Fruit fly (Drosophila melanogaster) Kc167 (cell line): ENCODE data around the gene p38a.

Experiments used
- Myc ChIP-seq: fragments of >200 bp; optimal IDR thresholded peaks from 2 replicates; lab custom pipeline; 2017; ENCODE audit warnings: missing external identifiers
- Sin3A ChIP-seq: fragments of >200 bp; optimal IDR thresholded peaks from 2 replicates; lab custom pipeline; 2018; ENCODE audit warnings: missing external identifiers
- h ChIP-seq: fragments of >200 bp; optimal IDR thresholded peaks from 3 replicates; lab custom pipeline; 2018; ENCODE audit warnings: missing external identifiers
- insv ChIP-seq: fragments of >200 bp; optimal IDR thresholded peaks from 3 replicates; lab custom pipeline; 2018; ENCODE audit warnings: missing external identifiers
- psq ChIP-seq: fragments of >200 bp; optimal IDR thresholded peaks from 2 replicates; lab custom pipeline; 2017; ENCODE audit warnings: missing external identifiers
- ttk ChIP-seq: sonication (Bioruptor generic); optimal IDR thresholded peaks from 2 replicates; lab custom pipeline; 2017; ENCODE audit warnings: missing external identifiers

The p38a gene

DNA sequence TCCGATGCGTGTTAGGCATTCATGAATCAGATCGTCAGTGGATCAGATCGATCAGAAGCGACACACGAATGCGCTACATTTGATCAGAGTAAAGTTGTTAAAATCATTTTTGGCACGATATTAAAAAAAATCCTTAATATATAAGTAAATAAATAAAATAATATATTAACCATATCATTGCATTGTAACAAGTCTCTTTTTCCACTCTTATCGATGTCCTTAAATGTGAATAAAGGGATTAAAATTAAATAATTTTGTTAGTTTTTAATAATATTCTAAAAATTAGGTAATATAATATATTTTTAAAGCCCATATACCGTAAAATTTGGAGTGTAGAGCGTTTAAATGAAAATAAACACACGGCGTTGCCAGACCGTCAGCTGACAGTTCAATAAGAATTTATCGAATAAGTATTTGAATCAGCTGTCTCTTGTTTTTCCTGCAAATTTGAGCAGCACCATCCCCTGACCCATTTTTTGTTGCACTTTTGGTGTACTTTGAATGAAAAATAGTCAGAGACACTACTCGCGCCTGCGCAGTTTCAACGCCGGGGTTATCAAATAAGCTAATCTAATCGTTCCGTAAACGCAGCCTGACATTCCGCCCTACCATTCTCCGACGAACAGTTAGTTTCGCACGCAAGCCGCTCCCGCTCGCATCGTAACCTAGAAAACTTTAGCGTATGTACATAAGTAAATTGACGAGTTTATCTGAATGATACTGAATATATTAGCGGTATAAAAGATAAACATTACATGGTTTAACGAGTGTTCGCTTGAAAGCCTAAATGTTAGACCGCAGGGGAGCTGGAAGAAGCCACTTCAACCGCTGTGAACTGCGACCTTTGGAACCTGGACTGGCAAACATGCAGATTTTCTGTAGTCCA, at the start of gene p38a, which contains the start of gene CG6178:
Gene p38a (minus strand): TSS at position 398 of the 886 bp plus-strand sequence.
Gene CG6178 (plus strand): TSS at position 424 of the 886 bp plus-strand sequence.
- TF ChIP-seq Sin3A (no peak), Myc (no peak), psq (no peak), insv (lab: Kevin White, UChicago) (no peak), h (lab: Kevin White, UChicago) (no peak), ttk (lab: Kevin White, UChicago) (no peak)

dm6 chr3R:24193373-24193879, 41.3 kb upstream of the p38a start, which contains the start of the genes SMC6 and CG6204:
SMC6 (minus strand) TSS chr3R:24193423.
CG6204 (plus strand) TSS chr3R:24193832.
- TF ChIP-seq psq, result no peak
- TF ChIP-seq Sin3A, result no peak
- TF ChIP-seq Myc, result no peak
- no peak for TF ChIP-seq ttk (lab: Kevin White, UChicago)
- TF ChIP-seq insv (lab: Kevin White, UChicago), result no peak
- TF ChIP-seq h (lab: Kevin White, UChicago), result no peak

DNA sequence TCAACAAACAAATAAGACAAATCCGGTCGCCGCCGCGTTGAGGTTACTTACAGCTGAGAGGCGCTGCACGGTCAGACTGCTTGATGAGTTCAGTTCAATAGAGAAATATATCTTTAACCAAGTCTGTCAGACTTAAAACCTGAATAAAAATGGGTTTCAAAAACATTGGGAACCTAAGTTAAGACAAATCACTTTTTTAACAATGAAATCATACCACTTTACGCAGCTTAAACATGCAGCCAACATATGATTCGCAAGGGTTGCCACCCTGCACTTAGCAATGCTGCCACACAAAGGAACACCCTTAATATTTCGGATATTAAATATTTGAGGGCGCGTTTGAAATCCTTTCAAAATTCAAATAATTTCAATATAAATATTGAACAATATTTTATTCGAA, 36.5 kb upstream of the p38a start, which contains the start of gene CG5515:
Gene CG5515 (minus strand): TSS at position 278 of the 400 bp plus-strand sequence.
- TF ChIP-seq Myc, result no peak
- no peak for TF ChIP-seq h (lab: Kevin White, UChicago)
- TF ChIP-seq psq, result no peak
- no peak for TF ChIP-seq ttk (lab: Kevin White, UChicago)

DNA sequence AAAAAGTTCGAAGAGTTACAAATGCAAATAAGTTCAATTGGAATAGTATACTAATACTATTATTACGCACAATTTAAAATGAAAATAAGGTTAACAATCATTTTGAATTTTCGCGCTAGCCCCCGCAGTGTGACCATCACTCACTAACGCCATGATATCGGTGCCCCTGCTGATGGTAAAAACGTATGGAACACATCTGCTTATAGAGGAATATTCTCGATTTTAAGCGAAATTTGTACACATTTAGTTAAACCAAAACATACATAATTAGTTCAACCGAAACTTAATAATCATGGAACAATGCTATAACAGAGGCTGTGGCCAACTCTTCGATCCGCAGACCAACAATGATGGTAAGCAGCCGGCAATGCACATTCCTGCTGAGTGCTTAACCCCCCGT, 34.1 kb upstream of the p38a start, which contains the start of gene mora:
Gene mora (plus strand): TSS at position 172 of the 400 bp plus-strand sequence.
- TF ChIP-seq ttk (lab: Kevin White, UChicago), result no peak
- no peak for TF ChIP-seq Sin3A
- no peak for TF ChIP-seq Myc
- no peak for TF ChIP-seq insv (lab: Kevin White, UChicago)
- TF ChIP-seq h (lab: Kevin White, UChicago), result no peak
- no peak for TF ChIP-seq psq

- TF ChIP-seq insv (lab: Kevin White, UChicago) (no peak), Myc (no peak), h (lab: Kevin White, UChicago) (no peak), ttk (lab: Kevin White, UChicago) (no peak), Sin3A (no peak), psq (no peak)
These were observed 20.3 kb upstream of the p38a start, which contains the start of gene CG13606 for dm6 chr3R:24172379-24172778. CG13606 (plus strand) TSS chr3R:24172628.

DNA sequence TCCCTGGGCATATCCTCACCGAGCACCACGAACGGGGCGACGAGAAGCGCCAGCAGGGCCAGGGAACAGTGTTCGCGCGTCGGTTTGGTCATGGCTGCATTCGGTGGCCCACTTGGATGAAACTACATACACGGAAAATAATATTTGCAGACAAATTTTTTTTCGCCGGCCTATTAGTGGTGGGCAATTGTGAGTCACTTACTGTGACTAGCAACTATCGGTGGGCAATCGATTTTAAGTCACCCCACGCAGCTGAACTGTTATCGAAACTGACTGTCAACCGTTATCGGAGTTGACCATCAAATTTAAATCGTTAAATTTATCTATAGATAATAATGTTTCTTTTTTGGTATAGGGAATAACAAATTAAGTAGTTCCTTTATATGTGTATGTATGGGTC, 17.2 kb upstream of the p38a start, which contains the start of gene CG5510:
Gene CG5510 (minus strand): TSS at position 201 of the 400 bp plus-strand sequence.
- TF ChIP-seq Myc, result no peak
- no peak for TF ChIP-seq Sin3A
- TF ChIP-seq ttk (lab: Kevin White, UChicago), result no peak
- TF ChIP-seq psq, result no peak
- no peak for TF ChIP-seq insv (lab: Kevin White, UChicago)
- TF ChIP-seq h (lab: Kevin White, UChicago), result no peak

dm6 chr3R:24163556-24164022, 11.5 kb upstream of the p38a start, which contains the start of gene Apc2:
Apc2 (plus strand) TSS chr3R:24163966.
- TF ChIP-seq ttk (lab: Kevin White, UChicago), result no peak
- TF ChIP-seq Myc, result no peak
- no peak for TF ChIP-seq psq
- TF ChIP-seq insv (lab: Kevin White, UChicago), result no peak
- TF ChIP-seq Sin3A, result no peak
- no peak for TF ChIP-seq h (lab: Kevin White, UChicago)

DNA sequence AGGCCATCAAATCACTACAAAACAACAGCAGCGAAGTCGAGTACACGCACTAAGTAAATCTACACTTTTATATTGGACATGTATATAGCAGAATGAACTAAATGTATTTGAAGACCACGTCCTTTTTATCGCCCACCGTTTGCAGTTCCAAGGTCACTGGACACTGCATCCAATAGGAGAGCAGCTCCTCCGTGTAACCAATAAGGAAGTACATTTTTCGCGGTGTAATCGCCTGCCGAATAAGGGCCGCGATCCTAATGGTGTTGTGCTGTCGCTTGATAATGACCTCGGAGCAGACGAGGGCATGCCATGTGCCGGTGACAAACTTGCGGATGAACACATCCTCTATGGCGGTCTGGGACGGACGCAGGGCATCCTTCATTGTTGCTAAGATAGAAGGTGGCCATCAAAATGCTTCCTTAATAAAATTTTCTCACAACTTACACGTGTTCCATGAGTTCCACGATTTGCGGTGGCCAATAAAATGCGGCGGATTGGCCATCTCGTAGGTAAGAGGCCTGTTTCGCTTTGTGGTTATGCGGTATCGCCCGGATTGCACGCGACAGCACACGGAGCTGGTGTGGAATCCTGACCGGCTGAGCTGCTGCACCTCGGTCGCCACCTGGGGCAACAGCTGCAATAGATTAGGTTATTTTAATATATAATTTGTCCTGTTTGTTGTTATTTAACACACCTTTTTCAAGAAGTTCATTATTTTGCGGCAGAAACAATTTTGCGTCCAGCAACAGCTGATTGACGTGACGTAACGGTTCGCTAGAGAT, 10.8 kb upstream of the p38a start, which contains the start of gene mRpS24:
Gene mRpS24 (minus strand): TSS at position 772 of the 782 bp plus-strand sequence.
- TF ChIP-seq Sin3A (no peak), ttk (lab: Kevin White, UChicago) (no peak), psq (no peak)

DNA sequence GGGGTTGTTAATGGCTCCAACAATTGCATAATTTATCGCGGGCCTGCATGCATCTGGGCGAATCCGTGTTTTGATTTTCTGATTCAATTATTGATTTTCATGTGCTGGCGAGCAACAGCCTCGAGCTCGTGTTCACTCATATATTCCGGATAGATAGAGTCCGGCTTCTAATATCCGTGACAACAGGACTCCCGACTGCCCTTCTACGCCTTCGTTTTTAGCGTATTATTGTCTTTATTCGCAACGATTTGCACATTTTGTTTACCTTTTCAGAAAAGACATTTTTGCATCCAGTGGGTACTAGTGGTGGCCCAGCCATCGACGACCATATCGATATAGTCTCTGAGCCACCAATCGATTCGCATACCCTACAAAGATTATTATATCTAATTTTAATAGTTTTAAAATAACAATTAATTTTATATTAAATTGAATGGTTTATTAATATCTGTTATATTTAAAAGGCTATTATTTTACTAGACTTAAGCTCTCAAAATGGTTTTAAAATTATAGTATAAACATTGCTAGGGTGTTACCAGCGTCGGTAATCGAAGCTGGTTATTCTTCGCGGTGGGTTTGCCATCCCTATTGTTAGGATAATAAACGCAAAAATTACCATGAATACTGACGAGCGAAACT, 9.2 kb upstream of the p38a start, which contains the start of the genes Myo95E and TBC1d7:
Gene Myo95E (minus strand): TSS at position 326 of the 639 bp plus-strand sequence.
Gene TBC1d7 (plus strand): TSS at position 555 of the 639 bp plus-strand sequence.
- TF ChIP-seq Sin3A (no peak), h (lab: Kevin White, UChicago) (no peak), psq (no peak), Myc (no peak), ttk (lab: Kevin White, UChicago) (no peak), insv (lab: Kevin White, UChicago) (no peak)

DNA sequence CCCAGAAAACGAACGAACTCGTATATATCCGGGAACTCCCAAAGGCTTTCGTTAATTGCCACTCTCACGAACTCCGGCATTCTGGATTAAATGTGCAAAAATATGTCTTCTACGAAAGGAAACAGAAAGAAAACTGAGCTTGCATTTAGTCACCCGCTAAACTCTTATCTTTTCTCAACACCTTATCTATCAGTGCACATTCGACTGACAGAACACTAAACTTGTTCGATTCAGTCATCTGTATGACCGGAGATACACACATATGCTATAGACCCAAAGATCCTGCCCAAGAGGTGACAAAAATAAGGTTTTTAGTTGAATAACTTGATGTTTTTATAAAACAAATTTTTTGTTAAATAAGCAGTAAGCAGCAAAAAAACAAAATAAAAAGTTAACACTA, 2.0 kb downstream of the p38a start, which contains the start of gene p38c:
Gene p38c (minus strand): TSS at position 101 of the 400 bp plus-strand sequence.
- TF ChIP-seq h (lab: Kevin White, UChicago) (no peak), psq (no peak), Myc (no peak), Sin3A (no peak), insv (lab: Kevin White, UChicago) (no peak), ttk (lab: Kevin White, UChicago) (no peak)

DNA sequence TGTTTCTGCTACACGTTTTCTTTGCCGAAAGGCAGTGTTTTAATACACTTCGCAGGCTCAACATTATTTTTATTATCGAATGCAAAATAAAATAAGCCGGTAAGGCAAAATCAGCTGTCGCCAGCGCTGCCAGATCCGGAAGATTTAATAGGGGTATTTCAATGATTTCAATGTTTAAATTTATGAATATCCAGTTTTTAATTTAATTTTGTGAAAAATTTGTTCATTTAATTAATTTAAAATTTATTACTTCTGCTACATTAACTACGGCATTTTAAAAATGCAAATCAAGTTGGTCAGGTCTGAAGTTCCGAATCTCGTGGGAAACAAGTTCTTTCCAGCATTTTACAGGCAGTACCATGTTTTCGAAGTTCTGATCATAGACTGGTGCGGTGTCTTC, 3.3 kb downstream of the p38a start, which contains the start of gene Slimp:
Gene Slimp (minus strand): TSS at position 130 of the 400 bp plus-strand sequence.
- TF ChIP-seq h (lab: Kevin White, UChicago) (no peak), ttk (lab: Kevin White, UChicago) (no peak), Myc (no peak), Sin3A (no peak)
